Fruit fly (Drosophila melanogaster) whole organism, wandering third instar larva: ENCODE data around the gene CG31279.

Experiments used
- CG32264 ChIP-seq: fragments of 200-800 bp; sonication (Bioruptor generic); optimal IDR thresholded peaks from 2 replicates; lab custom pipeline; 2016; ENCODE audit warnings: missing biosample characterization, missing genetic modification characterization
- CG9705 ChIP-seq: fragments of 200-800 bp; sonication (Bioruptor generic); optimal IDR thresholded peaks from 2 replicates; lab custom pipeline; 2018; ENCODE audit warnings: missing biosample characterization, mild to moderate bottlenecking, missing genetic modification characterization
- Hnf4 ChIP-seq: fragments of 200-800 bp; sonication (Bioruptor generic); optimal IDR thresholded peaks from 2 replicates; lab custom pipeline; 2016; ENCODE audit warnings: missing biosample characterization, mild to moderate bottlenecking, missing genetic modification characterization
- Sp1 ChIP-seq: fragments of 200-800 bp; sonication (Bioruptor generic); optimal IDR thresholded peaks from 3 replicates; lab custom pipeline; 2019; ENCODE audit warnings: missing biosample characterization, mild to moderate bottlenecking, missing genetic modification characterization, moderate library complexity
- Vsx2 ChIP-seq: fragments of 200-300, 225-300 bp; sonication (Bioruptor generic); optimal IDR thresholded peaks from 2 replicates; lab custom pipeline; 2018; ENCODE audit warnings: missing biosample characterization, missing genetic modification characterization; ENCODE audit not compliant: partially characterized antibody
- brk ChIP-seq: fragments of 200-800 bp; sonication (Bioruptor generic); optimal IDR thresholded peaks from 2 replicates; lab custom pipeline; 2016; ENCODE audit warnings: missing biosample characterization, mild to moderate bottlenecking, missing genetic modification characterization
- psq ChIP-seq: fragments of 200-800 bp; sonication (Bioruptor generic); optimal IDR thresholded peaks from 3 replicates; lab custom pipeline; 2017; ENCODE audit warnings: missing biosample characterization, mild to moderate bottlenecking, missing genetic modification characterization, moderate library complexity

DNA sequence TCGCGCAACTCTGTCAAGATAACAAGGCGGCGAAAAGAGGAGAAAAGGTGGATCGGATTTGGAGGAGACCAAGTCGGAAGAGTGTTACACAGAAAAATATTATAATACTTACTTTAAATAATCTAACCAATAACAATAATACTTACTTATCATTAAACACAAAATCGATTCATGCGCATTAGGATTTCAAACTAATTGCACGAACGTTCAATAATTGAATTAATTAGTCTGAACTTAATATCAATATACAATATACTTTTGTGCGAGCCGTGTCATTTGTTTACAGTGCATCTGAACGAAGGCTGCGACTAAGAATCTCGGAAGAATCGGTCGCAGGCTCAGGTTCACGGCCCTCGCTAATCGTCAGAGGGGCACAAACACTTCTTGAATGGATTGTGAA lies 35.0 kb upstream of the CG31279 start:
- TF ChIP-seq Hnf4 (GFP tag; lab: Kevin White, UChicago) = no peak
- no peak for TF ChIP-seq CG32264 (GFP tag; lab: Kevin White, UChicago)
- no peak for TF ChIP-seq brk (GFP tag; lab: Kevin White, UChicago)
- no peak for TF ChIP-seq CG9705 (GFP tag; lab: Kevin White, UChicago)
- TF ChIP-seq psq (GFP tag; lab: Kevin White, UChicago) = peak; percentile 41
- TF ChIP-seq Vsx2 = no peak
- peak; percentile 40 for TF ChIP-seq Sp1 (GFP tag; lab: Kevin White, UChicago)
